Fruit fly (Drosophila melanogaster) whole organism, embryonic: ENCODE results near the gene Bace.
A peak's percentile ranks its signal among the peaks of the same experiment; 100 is the strongest.

Source experiments
- Awh ChIP-seq: fragments of 200-800 bp; sonication (Bioruptor generic); IDR thresholded peaks from 2 replicates; pipeline ENCODE4, ENCODE4 v1.3.6; 2022; ENCODE audit warnings: missing biosample characterization, missing genetic modification characterization
- BEAF-32 ChIP-seq: fragments of 200-800 bp; sonication (Bioruptor generic); optimal IDR thresholded peaks from 3 replicates; lab custom pipeline; 2017; ENCODE audit warnings: missing biosample characterization, missing genetic modification characterization, mild to moderate bottlenecking, moderate library complexity, missing genetic modification reagents
- CG10267 ChIP-seq: fragments of 200-800 bp; sonication (Bioruptor generic); optimal IDR thresholded peaks from 2 replicates; lab custom pipeline; 2018; ENCODE audit warnings: missing biosample characterization, mild to moderate bottlenecking, missing genetic modification characterization, moderate library complexity
- CG10959 ChIP-seq: fragments of 200-800 bp; sonication (Bioruptor generic); IDR thresholded peaks from 2 replicates; pipeline ENCODE4 v1.3.6; 2022; ENCODE audit warnings: missing biosample characterization, missing genetic modification characterization
- CG13296 ChIP-seq: fragments of 200-800 bp; sonication (Bioruptor generic); optimal IDR thresholded peaks from 3 replicates; lab custom pipeline; 2018; ENCODE audit warnings: missing biosample characterization, mild to moderate bottlenecking, missing genetic modification characterization
- CG14441 ChIP-seq: fragments of 200-800 bp; sonication (Bioruptor generic); IDR thresholded peaks from 2 replicates; pipeline ENCODE4 v1.3.6; 2022; ENCODE audit warnings: missing biosample characterization, missing genetic modification characterization
- CG14710 ChIP-seq: fragments of 200-800 bp; sonication (Bioruptor generic); optimal IDR thresholded peaks from 3 replicates; lab custom pipeline; 2019; ENCODE audit warnings: missing biosample characterization, mild to moderate bottlenecking, missing genetic modification characterization, moderate library complexity
- CG1603 ChIP-seq: fragments of 200-800 bp; sonication (Bioruptor generic); optimal IDR thresholded peaks from 2 replicates; lab custom pipeline; 2019; ENCODE audit warnings: missing biosample characterization, mild to moderate bottlenecking, missing genetic modification characterization, moderate library complexity
- CG17361 ChIP-seq: fragments of 200-800 bp; sonication (Bioruptor generic); IDR thresholded peaks from 3 replicates; pipeline ENCODE4 v1.3.6; 2022; ENCODE audit warnings: missing biosample characterization, missing genetic modification characterization
- CG2712 ChIP-seq: fragments of 200-800 bp; optimal IDR thresholded peaks from 3 replicates; lab custom pipeline; 2019; ENCODE audit warnings: missing biosample characterization, mild to moderate bottlenecking, missing genetic modification characterization, moderate library complexity
- CG3163 ChIP-seq: fragments of 200-800 bp; sonication (Bioruptor generic); optimal IDR thresholded peaks from 3 replicates; lab custom pipeline; 2016; ENCODE audit warnings: missing biosample characterization, missing genetic modification characterization
- CG32767 ChIP-seq: fragments of 200-800 bp; sonication (Bioruptor generic); IDR thresholded peaks from 2 replicates; pipeline ENCODE4 v1.3.6; 2022; ENCODE audit warnings: missing biosample characterization, missing genetic modification characterization
- CG34422 ChIP-seq: fragments of 200-800 bp; sonication (Bioruptor generic); IDR thresholded peaks from 3 replicates; pipeline ENCODE4 v1.3.6; 2022; ENCODE audit warnings: missing biosample characterization, missing genetic modification characterization
- CG3995 ChIP-seq: fragments of 200-800 bp; sonication (Bioruptor generic); optimal IDR thresholded peaks from 3 replicates; lab custom pipeline; 2016; ENCODE audit warnings: missing biosample characterization, missing genetic modification characterization
- CG43689 ChIP-seq: fragments of 200-800 bp; sonication (Bioruptor generic); IDR thresholded peaks from 2 replicates; pipeline ENCODE4 v1.3.6; 2022; ENCODE audit warnings: missing biosample characterization, missing genetic modification characterization
- CG6765 ChIP-seq: fragments of 200-800 bp; sonication (Bioruptor generic); optimal IDR thresholded peaks from 3 replicates; lab custom pipeline; 2017; ENCODE audit warnings: missing biosample characterization, mild to moderate bottlenecking, missing genetic modification characterization
- CG8944 ChIP-seq: fragments of 200-800 bp; sonication (Bioruptor generic); optimal IDR thresholded peaks from 3 replicates; lab custom pipeline; 2016; ENCODE audit warnings: missing biosample characterization, missing genetic modification characterization
- Doc3 ChIP-seq: fragments of 200-800 bp; sonication (Bioruptor generic); IDR thresholded peaks from 3 replicates; pipeline ENCODE4 v1.3.6; 2022; ENCODE audit warnings: missing biosample characterization, missing genetic modification characterization; ENCODE audit not compliant: partially characterized antibody
- Elba2 ChIP-seq: fragments of 200-800 bp; sonication (Bioruptor generic); optimal IDR thresholded peaks from 3 replicates; lab custom pipeline; 2016; ENCODE audit warnings: missing biosample characterization, missing genetic modification characterization
- Gug ChIP-seq: fragments of 200-800 bp; sonication (Bioruptor generic); IDR thresholded peaks from 4 replicates; pipeline ENCODE4 v1.3.6; 2022; ENCODE audit warnings: missing biosample characterization, missing genetic modification characterization
- Hr78 ChIP-seq, 2 experiments: fragments of 200-800 bp in 1 of 2; fragments of >200 bp in 1 of 2; sonication (Bioruptor generic) in 1 of 2; optimal IDR thresholded peaks; 2 replicates each; lab custom pipeline; 2017 to 2019; ENCODE audit warnings: missing biosample characterization in 2 of 2, missing genetic modification characterization in 2 of 2, mild to moderate bottlenecking in 1 of 2, moderate library complexity in 1 of 2
- MBD-R2 ChIP-seq: fragments of 200-800 bp; sonication (Bioruptor generic); IDR thresholded peaks from 2 replicates; pipeline ENCODE4 v1.3.6; 2022; ENCODE audit warnings: missing biosample characterization, missing genetic modification characterization
- MESR4 ChIP-seq: fragments of 200-800 bp; sonication (Bioruptor generic); optimal IDR thresholded peaks from 2 replicates; lab custom pipeline; 2018; ENCODE audit warnings: missing biosample characterization, mild to moderate bottlenecking, missing genetic modification characterization, moderate library complexity
- Mrtf ChIP-seq: fragments of 200-800 bp; sonication (Bioruptor generic); IDR thresholded peaks from 3 replicates; pipeline ENCODE4 v1.3.6; 2022; ENCODE audit warnings: missing biosample characterization, missing genetic modification characterization
- Nf-YA ChIP-seq: fragments of 200-800 bp; sonication (Bioruptor generic); IDR thresholded peaks from 2 replicates; pipeline ENCODE4 v1.3.6; 2022; ENCODE audit warnings: missing biosample characterization, missing genetic modification characterization
- Rfx ChIP-seq: fragments of 200-800 bp; sonication (Bioruptor generic); IDR thresholded peaks from 2 replicates; pipeline ENCODE4 v1.3.6; 2022; ENCODE audit warnings: missing biosample characterization, missing genetic modification characterization
- Stat92E ChIP-seq, 3 experiments: fragments of >200 bp in 2 of 3; fragments of 200-800 bp in 1 of 3; sonication (Bioruptor generic) in 1 of 3; optimal IDR thresholded peaks; 2 replicates each; lab custom pipeline; 2017 to 2019; ENCODE audit warnings: missing biosample characterization in 3 of 3, missing genetic modification characterization in 3 of 3, mild to moderate bottlenecking in 1 of 3, moderate library complexity in 1 of 3
- Usf ChIP-seq: fragments of 200-800 bp; sonication (Bioruptor generic); optimal IDR thresholded peaks from 2 replicates; lab custom pipeline; 2017; ENCODE audit warnings: missing genotype, missing biosample characterization, missing genetic modification characterization
- Xrp1 ChIP-seq: fragments of 200-800 bp; sonication (Bioruptor generic); IDR thresholded peaks from 2 replicates; pipeline ENCODE4 v1.3.6; 2022; ENCODE audit warnings: missing biosample characterization, missing genetic modification characterization
- aop ChIP-seq: fragments of 200-800 bp; sonication (Bioruptor generic); IDR thresholded peaks from 2 replicates; pipeline ENCODE4 v1.3.6; 2022; ENCODE audit warnings: missing biosample characterization, missing genetic modification characterization
- br ChIP-seq: fragments of >200 bp; optimal IDR thresholded peaks from 2 replicates; lab custom pipeline; 2017
- chinmo ChIP-seq: fragments of 200-800 bp; sonication (Bioruptor generic); IDR thresholded peaks from 4 replicates; pipeline ENCODE4 v1.3.6; 2022; ENCODE audit warnings: missing biosample characterization, missing genetic modification characterization; ENCODE audit not compliant: partially characterized antibody
- da ChIP-seq: fragments of 200-800 bp; sonication (Bioruptor generic); optimal IDR thresholded peaks from 2 replicates; lab custom pipeline; 2016; ENCODE audit warnings: missing biosample characterization, missing genetic modification characterization
- dimm ChIP-seq: fragments of 200-800 bp; sonication (Bioruptor generic); IDR thresholded peaks from 2 replicates; pipeline ENCODE4 v1.3.6; 2022; ENCODE audit warnings: missing biosample characterization, missing genetic modification characterization
- emc ChIP-seq: fragments of 200-800 bp; sonication (Bioruptor generic); optimal IDR thresholded peaks from 2 replicates; lab custom pipeline; 2016; ENCODE audit warnings: missing biosample characterization, missing genetic modification characterization
- en ChIP-seq: fragments of 200-800 bp; sonication (Bioruptor generic); optimal IDR thresholded peaks from 2 replicates; lab custom pipeline; 2016; ENCODE audit warnings: missing biosample characterization, missing genetic modification characterization
- esg ChIP-seq: fragments of 200-800 bp; sonication (Bioruptor generic); conservative IDR thresholded peaks from 2 replicates; pipeline ENCODE4 v1.3.6; 2022; ENCODE audit warnings: missing biosample characterization, missing genetic modification characterization
- grau ChIP-seq: fragments of 200-800 bp; optimal IDR thresholded peaks from 3 replicates; lab custom pipeline; 2019; ENCODE audit warnings: missing biosample characterization, mild to moderate bottlenecking, missing genetic modification characterization, moderate library complexity
- jumu ChIP-seq: fragments of 200-800 bp; sonication (Bioruptor generic); optimal IDR thresholded peaks from 3 replicates; lab custom pipeline; 2016; ENCODE audit warnings: missing biosample characterization, missing genetic modification characterization
- lola ChIP-seq, 3 experiments: fragments of >200 bp in 2 of 3; fragments of 200-800 bp in 1 of 3; sonication (Bioruptor generic) in 1 of 3; optimal IDR thresholded peaks; 2 replicates each; lab custom pipeline; 2017 to 2019; ENCODE audit warnings: missing biosample characterization in 3 of 3, missing genetic modification characterization in 3 of 3, mild to moderate bottlenecking in 1 of 3, moderate library complexity in 1 of 3
- nau ChIP-seq: fragments of 200-800 bp; sonication (Bioruptor generic); optimal IDR thresholded peaks from 3 replicates; lab custom pipeline; 2017; ENCODE audit warnings: missing biosample characterization, mild to moderate bottlenecking, missing genetic modification characterization, missing genetic modification reagents
- odd ChIP-seq: fragments of 200-800 bp; sonication (Bioruptor generic); optimal IDR thresholded peaks from 2 replicates; lab custom pipeline; 2017; ENCODE audit warnings: missing biosample characterization, mild to moderate bottlenecking, missing genetic modification characterization
- onecut ChIP-seq: fragments of 200-800 bp; sonication (Bioruptor generic); IDR thresholded peaks from 2 replicates; pipeline ENCODE4 v1.3.6; 2022; ENCODE audit warnings: missing biosample characterization, missing genetic modification characterization
- pan ChIP-seq, 4 experiments: fragments of >200 bp in 3 of 4; fragments of 200-800 bp in 1 of 4; sonication (Bioruptor generic) in 1 of 4; optimal IDR thresholded peaks in 3 of 4; IDR thresholded peaks in 1 of 4; 2 replicates each; pipeline versions ENCODE4 v1.3.6 to Lab custom; 2017 to 2022; ENCODE audit warnings: missing biosample characterization in 2 of 4, missing genetic modification characterization in 2 of 4, mixed read lengths in 1 of 4
- sqz ChIP-seq: fragments of 200-800 bp; sonication (Bioruptor generic); optimal IDR thresholded peaks from 3 replicates; lab custom pipeline; 2018; ENCODE audit warnings: missing biosample characterization, mild to moderate bottlenecking, missing genetic modification characterization
- sug ChIP-seq: fragments of 200-800 bp; optimal IDR thresholded peaks from 2 replicates; lab custom pipeline; 2019; ENCODE audit warnings: missing biosample characterization, mild to moderate bottlenecking, missing genetic modification characterization, moderate library complexity
- tin ChIP-seq: fragments of 200-800 bp; sonication (Bioruptor generic); optimal IDR thresholded peaks from 3 replicates; lab custom pipeline; 2016; ENCODE audit warnings: missing biosample characterization, missing genetic modification characterization
- z ChIP-seq: fragments of 200-800 bp; sonication (Bioruptor generic); IDR thresholded peaks from 3 replicates; pipeline ENCODE4 v1.3.6; 2022; ENCODE audit warnings: missing biosample characterization, missing genetic modification characterization

Gene Bace

DNA sequence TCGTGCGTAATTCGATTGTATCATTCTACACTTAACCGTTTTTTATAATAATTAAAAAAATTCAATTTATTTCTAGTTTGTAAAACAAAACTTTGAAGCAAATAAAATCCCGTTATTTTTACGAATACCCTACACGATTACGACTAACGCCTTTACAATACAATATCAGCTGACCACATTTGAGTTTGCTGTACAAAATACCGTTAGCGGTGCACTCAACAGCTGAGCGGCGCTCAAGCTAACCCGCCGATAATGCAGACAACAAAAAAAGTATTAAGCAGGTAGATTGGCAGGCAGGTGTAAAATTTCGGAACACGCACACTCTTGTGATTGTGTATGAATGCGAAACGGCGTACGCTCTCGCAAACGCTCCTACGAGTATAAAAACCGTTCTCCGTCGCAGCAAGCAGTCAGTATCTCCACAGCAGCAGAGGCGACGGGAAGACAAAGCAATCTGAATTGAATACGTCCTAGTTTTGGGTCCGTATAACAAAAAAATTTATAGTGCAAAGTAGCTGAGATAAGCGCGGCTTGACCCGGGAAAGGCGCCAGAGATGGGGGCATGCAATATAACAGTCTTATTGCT is 25.7 kb upstream of the Bace start, which contains the start of gene Acer (continued):
- TF ChIP-seq pan (optimal IDR thresholded peaks at IDR 0.05; lab: Kevin White, UChicago) (no peak), pan (GFP tag; optimal IDR thresholded peaks at IDR 0.05 in 1 of 2, IDR thresholded peaks at IDR 0.05 in 1 of 2) (peak in 1 of 2 experiments; percentile 23), CG8944 (GFP tag; lab: Kevin White, UChicago) (no peak), CG34422 (GFP tag; lab: Robert Waterston, UW) (peak; percentile 53; the same call in 1 of the 3 replicates), BEAF-32 (GFP tag; lab: Kevin White, UChicago) (peak; percentile 36), CG3995 (GFP tag; lab: Kevin White, UChicago) (peak; percentile 24), br (lab: Kevin White, UChicago) (no peak), en (GFP tag; lab: Kevin White, UChicago) (no peak), Gug (GFP tag; lab: Robert Waterston, UW) (no peak), z (GFP tag; lab: Robert Waterston, UW) (0 out of 3 replicates have a peak, but pooled peaks have one; percentile 23), Rfx (GFP tag; lab: Robert Waterston, UW) (no peak), Doc3 (GFP tag; lab: Robert Waterston, UW) (peak; percentile 56; the same call in 2 of the 3 replicates), Stat92E (GFP tag; optimal IDR thresholded peaks at IDR 0.05; lab: Kevin White, UChicago) (peak in 1 of 3 experiments; percentile 26), MBD-R2 (GFP tag; lab: Robert Waterston, UW) (peak; percentile 26; the same call in 1 of the 2 replicates), MESR4 (peak; percentile 29), chinmo (peak; percentile 77), CG3163 (GFP tag; lab: Kevin White, UChicago) (no peak), sqz (GFP tag; lab: Kevin White, UChicago) (peak; percentile 51), emc (GFP tag; lab: Kevin White, UChicago) (no peak), jumu (GFP tag; lab: Kevin White, UChicago) (no peak), CG10267 (tag; lab: Kevin White, UChicago) (peak; percentile 37), Elba2 (GFP tag; lab: Kevin White, UChicago) (no peak), CG17361 (GFP tag; lab: Robert Waterston, UW) (peak; percentile 34; the same call in 2 of the 3 replicates), CG2712 (peak; percentile 30), CG14441 (GFP tag; lab: Robert Waterston, UW) (0 out of 2 replicates have a peak, but pooled peaks have one; percentile 12), sug (peak; percentile 41), grau (tag; lab: Kevin White, UChicago) (no peak), onecut (GFP tag; lab: Robert Waterston, UW) (peak; percentile 11; the same call in 1 of the 2 replicates), CG10959 (GFP tag; lab: Robert Waterston, UW) (no peak), CG1603 (tag; lab: Kevin White, UChicago) (no peak), odd (GFP tag; lab: Kevin White, UChicago) (no peak), lola (GFP tag; optimal IDR thresholded peaks at IDR 0.05; lab: Kevin White, UChicago) (no peak)
- TF ChIP-seq, all 482 proteins: peak for 106

DNA sequence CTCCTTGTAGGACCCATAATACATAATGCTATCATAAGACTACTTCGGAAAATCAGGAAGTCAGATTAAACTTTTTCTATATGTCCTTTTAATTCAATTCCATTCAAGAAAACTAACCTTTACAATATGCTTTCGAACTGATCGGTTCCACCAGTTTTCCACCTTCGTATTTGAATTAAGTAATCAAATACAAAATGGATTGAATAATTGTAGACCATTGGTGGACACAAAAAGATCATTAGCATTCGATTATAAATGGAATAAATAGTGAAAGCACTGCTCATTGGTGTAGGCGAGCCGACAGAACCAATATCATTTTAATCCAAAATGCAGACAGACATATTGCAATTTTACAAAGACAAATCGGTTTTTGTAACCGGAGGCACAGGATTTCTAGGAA is 23.3 kb upstream of the Bace start, which contains the start of gene Sgp:
Sgp (plus strand) TSS at position 301 of the 400 bp plus-strand sequence.
- TF ChIP-seq Xrp1, result no peak
- no peak for TF ChIP-seq CG32767 (GFP tag; lab: Robert Waterston, UW)
- TF ChIP-seq CG13296 (GFP tag; lab: Kevin White, UChicago), result no peak
- no peak for TF ChIP-seq esg
- TF ChIP-seq tin (GFP tag; lab: Kevin White, UChicago), result no peak

DNA sequence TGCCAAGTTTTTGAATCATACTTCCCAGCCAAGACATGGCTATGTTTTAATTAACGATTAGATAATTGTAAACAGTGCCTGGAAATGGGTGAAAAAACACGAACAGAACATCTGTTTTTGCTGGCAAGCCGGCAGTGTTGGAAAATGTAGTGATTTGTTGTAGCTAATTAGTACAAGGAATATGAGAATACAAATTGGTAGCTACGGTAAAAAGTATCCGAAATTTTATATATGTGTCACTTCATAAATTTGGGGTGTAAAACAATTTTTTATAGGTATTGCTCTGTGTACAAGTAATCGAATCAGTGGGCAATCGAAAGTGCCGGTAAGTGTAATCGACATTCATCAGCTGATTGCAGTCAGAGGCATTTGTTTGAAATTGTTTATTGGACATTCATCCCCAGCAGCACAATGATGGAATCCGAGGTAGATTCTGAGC is 21.2 kb upstream of the Bace start, which contains the start of the genes mRpL51 and Uba4:
mRpL51 (minus strand) TSS at position 125 of the 439 bp plus-strand sequence.
Uba4 (plus strand) TSS at position 156 of the 439 bp plus-strand sequence.
- TF ChIP-seq da (GFP tag; lab: Kevin White, UChicago) (peak; percentile 23), CG6765 (no peak), Nf-YA (no peak), Hr78 (GFP tag; optimal IDR thresholded peaks at IDR 0.05; lab: Kevin White, UChicago) (no peak), aop (GFP tag; lab: Robert Waterston, UW) (no peak), CG43689 (GFP tag; lab: Robert Waterston, UW) (no peak), Mrtf (no peak), Usf (GFP tag; lab: Kevin White, UChicago) (no peak), Awh (GFP tag; lab: Robert Waterston, UW) (no peak), nau (GFP tag; lab: Kevin White, UChicago) (no peak), CG14710 (peak; percentile 72), dimm (GFP tag; lab: Robert Waterston, UW) (no peak)
